Worm (Caenorhabditis elegans): ENCODE measurements around the gene C42D4.13.

The C42D4.13 gene

ce11 chrIV:7230198-7230597 is 42.3 kb upstream of the C42D4.13 start, which contains the start of gene cap-1 (continued):
- TF ChIP-seq ZK546.5 (tag; optimal IDR thresholded peaks at IDR 0.05): no peak
- TF ChIP-seq lsy-12 (tag; optimal IDR thresholded peaks at IDR 0.05): no peak
- no peak for TF ChIP-seq elt-1 (tag; optimal IDR thresholded peaks at IDR 0.05)
- peak; percentile 52 for TF ChIP-seq egl-5 (tag; optimal IDR thresholded peaks at IDR 0.05)
- TF ChIP-seq ceh-16 (tag; optimal IDR thresholded peaks at IDR 0.05): no peak
- no peak for TF ChIP-seq mdl-1 (tag; optimal IDR thresholded peaks at IDR 0.05)
- no peak for TF ChIP-seq nhr-237 (tag; optimal IDR thresholded peaks at IDR 0.05)
- no peak for TF ChIP-seq ama-1 (optimal IDR thresholded peaks at IDR 0.05)
- no peak for TF ChIP-seq ztf-11 (tag; optimal IDR thresholded peaks at IDR 0.05)

ce11 chrIV:7228208-7228607 is 40.3 kb upstream of the C42D4.13 start, which contains the start of gene D2024.5:
TSS of gene D2024.5 (minus strand) at chrIV:7228308.
- no peak for TF ChIP-seq nhr-43 (tag; optimal IDR thresholded peaks at IDR 0.05; ENCODE audit: poor library complexity, severe bottlenecking)
- TF ChIP-seq nhr-237 (tag; optimal IDR thresholded peaks at IDR 0.05): no peak
- TF ChIP-seq mdl-1 (tag; optimal IDR thresholded peaks at IDR 0.05): no peak
- no peak for TF ChIP-seq R02D3.7 (tag; optimal IDR thresholded peaks at IDR 0.05)
- TF ChIP-seq tbx-2 (tag; optimal IDR thresholded peaks at IDR 0.05): no peak
- TF ChIP-seq ama-1 (optimal IDR thresholded peaks at IDR 0.05): no peak
- TF ChIP-seq elt-1 (tag; optimal IDR thresholded peaks at IDR 0.05): no peak
- TF ChIP-seq ceh-28 (tag; optimal IDR thresholded peaks at IDR 0.05): no peak
- TF ChIP-seq ztf-4 (tag; optimal IDR thresholded peaks at IDR 0.05): no peak
- no peak for TF ChIP-seq snpc-4 (tag; optimal IDR thresholded peaks at IDR 0.05)
- TF ChIP-seq fkh-2 (tag; optimal IDR thresholded peaks at IDR 0.05): no peak
- TF ChIP-seq nhr-25 (tag; optimal IDR thresholded peaks at IDR 0.05): no peak
- TF ChIP-seq pqm-1 (tag; optimal IDR thresholded peaks at IDR 0.05): no peak
- TF ChIP-seq zag-1 (tag; optimal IDR thresholded peaks at IDR 0.05): no peak
- no peak for TF ChIP-seq ceh-16 (tag; optimal IDR thresholded peaks at IDR 0.05)
- no peak for TF ChIP-seq elt-2 (tag; optimal IDR thresholded peaks at IDR 0.05)
- TF ChIP-seq unc-62 (GFP tag; optimal IDR thresholded peaks at IDR 0.05): no peak
- TF ChIP-seq ZK546.5 (tag; optimal IDR thresholded peaks at IDR 0.05): no peak

DNA sequence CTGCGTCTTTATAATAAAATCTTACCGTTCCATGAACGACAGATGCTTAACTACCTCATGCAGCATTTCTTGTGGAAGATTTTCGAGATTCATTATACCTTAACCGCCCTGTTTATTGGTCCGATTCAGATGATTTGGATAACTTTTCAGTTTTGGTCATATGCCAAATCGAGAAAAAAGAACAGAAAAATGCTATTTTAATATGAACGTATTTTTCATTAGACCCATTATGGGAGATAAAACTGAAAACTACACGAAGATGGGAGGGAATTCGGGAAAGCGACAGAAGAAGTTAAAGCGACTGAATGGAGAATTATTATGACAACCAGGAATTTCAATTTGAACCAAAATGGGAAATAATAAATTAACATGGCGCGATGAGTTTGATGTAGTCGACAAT is 39.1 kb upstream of the C42D4.13 start, which contains the start of gene R13A1.10:
TSS of gene R13A1.10 (minus strand) at position 101 of the 400 bp plus-strand sequence.
- no peak for TF ChIP-seq jun-1 (tag; optimal IDR thresholded peaks at IDR 0.05)

DNA sequence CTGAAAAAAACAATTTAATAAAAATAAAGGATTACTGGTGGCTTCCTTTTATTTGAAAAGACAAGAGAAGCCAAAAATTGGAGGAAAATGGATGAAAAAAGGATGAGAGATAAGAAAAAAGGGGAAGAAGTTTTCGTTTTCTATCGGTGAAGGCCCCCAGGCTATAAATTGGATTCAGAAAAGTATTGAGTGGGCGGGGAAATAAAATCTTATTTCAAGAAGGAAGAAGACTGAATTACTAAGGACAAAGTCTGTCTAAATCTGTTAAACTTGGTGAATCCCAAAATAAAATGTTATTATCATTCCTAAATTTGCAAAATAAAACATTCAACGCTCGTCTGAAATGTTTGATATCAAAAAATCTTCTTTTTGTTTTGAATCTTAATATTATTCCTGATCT is 34.2 kb upstream of the C42D4.13 start:
- TF ChIP-seq fos-1 (tag; optimal IDR thresholded peaks at IDR 0.05): no peak
- TF ChIP-seq fkh-10 (GFP tag; optimal IDR thresholded peaks at IDR 0.05): peak; percentile 18
- TF ChIP-seq pha-4 (tag; optimal IDR thresholded peaks at IDR 0.05): no peak
- no peak for TF ChIP-seq mdl-1 (tag; optimal IDR thresholded peaks at IDR 0.05)

ce11 chrIV:7219398-7220087 is 31.6 kb upstream of the C42D4.13 start, which contains the start of the genes glb-23 and R13A1.1:
TSS of gene glb-23 (minus strand) at chrIV:7219498.
TSS of gene R13A1.1 (plus strand) at chrIV:7220037.
- TF ChIP-seq egl-27 (tag; optimal IDR thresholded peaks at IDR 0.05) (no peak), elt-3 (tag; optimal IDR thresholded peaks at IDR 0.05) (no peak), lin-39 (tag; optimal IDR thresholded peaks at IDR 0.05) (no peak), nhr-25 (tag; optimal IDR thresholded peaks at IDR 0.05) (no peak), R02D3.7 (tag; optimal IDR thresholded peaks at IDR 0.05) (no peak), eor-1 (tag; optimal IDR thresholded peaks at IDR 0.05) (no peak), ZK546.5 (tag; optimal IDR thresholded peaks at IDR 0.05) (no peak), nhr-67 (tag; optimal IDR thresholded peaks at IDR 0.05) (no peak), nfya-1 (tag; optimal IDR thresholded peaks at IDR 0.05; ENCODE audit: insufficient read depth) (no peak), nhr-11 (tag; optimal IDR thresholded peaks at IDR 0.05) (no peak), pha-4 (tag; optimal IDR thresholded peaks at IDR 0.05) (no peak), mml-1 (tag; optimal IDR thresholded peaks at IDR 0.05) (no peak), nhr-23 (tag; optimal IDR thresholded peaks at IDR 0.05) (no peak), ceh-28 (tag; optimal IDR thresholded peaks at IDR 0.05) (no peak), mdl-1 (tag; optimal IDR thresholded peaks at IDR 0.05) (no peak)

All from whole organism, L3 larva.